Worm (Caenorhabditis elegans) whole organism, L4 larva: ENCODE measurements around the gene Y105C5B.9.

Experiments used
- F37D6.2 ChIP-seq: sonication (generic microtip); optimal IDR thresholded peaks from 2 replicates; lab custom pipeline; 2016; ENCODE audit warnings: mild to moderate bottlenecking, missing genetic modification characterization, missing compliant biosample characterization
- F44E2.7 ChIP-seq: fragments of 200-800 bp; sonication (Bioruptor generic); IDR thresholded peaks from 2 replicates; pipeline ENCODE4 v2.1.2; 2022; ENCODE audit warnings: missing genetic modification characterization, missing compliant biosample characterization
- R02D3.7 ChIP-seq: fragments of 150-350 bp; sonication (generic microtip); optimal IDR thresholded peaks from 3 replicates; lab custom pipeline; 2014; ENCODE audit warnings: missing biosample characterization, missing genetic modification characterization
- T20F7.1 ChIP-seq: fragments of 200-800 bp; sonication (Bioruptor generic); optimal IDR thresholded peaks from 2 replicates; lab custom pipeline; 2018; ENCODE audit warnings: mild to moderate bottlenecking, missing genetic modification characterization, missing compliant biosample characterization
- T26A8.4 ChIP-seq: fragments of 200-800 bp; sonication (Bioruptor generic); IDR thresholded peaks from 2 replicates; pipeline ENCODE4 v1.3.6; 2022; ENCODE audit warnings: missing genetic modification characterization, missing compliant biosample characterization
- Y105C5A.15 ChIP-seq: fragments of 200-800 bp; sonication (Bioruptor generic); IDR thresholded peaks from 2 replicates; pipeline ENCODE4 v1.3.6; 2022; ENCODE audit warnings: missing genetic modification characterization, missing compliant biosample characterization
- Y48G9A.11 ChIP-seq: fragments of 200-800 bp; sonication (Bioruptor generic); IDR thresholded peaks from 2 replicates; pipeline ENCODE4 v1.3.6; 2022; ENCODE audit warnings: missing genetic modification reagents, missing genetic modification characterization, missing compliant biosample characterization
- Y75B8A.6 ChIP-seq: fragments of 200-800 bp; sonication (Bioruptor generic); IDR thresholded peaks from 2 replicates; pipeline ENCODE4 v1.3.6; 2022; ENCODE audit warnings: missing genetic modification reagents, missing genetic modification characterization, missing compliant biosample characterization
- ZK337.2 ChIP-seq: fragments of 200-800 bp; sonication (Bioruptor generic); IDR thresholded peaks from 2 replicates; pipeline ENCODE4 v1.3.6; 2022; ENCODE audit warnings: missing genetic modification reagents, missing genetic modification characterization, missing compliant biosample characterization
- ZK546.5 ChIP-seq, 2 experiments: sonication (generic microtip); optimal IDR thresholded peaks; 2 replicates each; lab custom pipeline; 2017; ENCODE audit warnings: missing biosample characterization in 2 of 2, missing genetic modification characterization in 2 of 2
- aha-1 ChIP-seq: fragments of 150-350 bp; peaks from one replicate; lab custom pipeline; 2014; ENCODE audit warnings: missing biosample characterization, missing genetic modification characterization
- arid-1 ChIP-seq: fragments of 200-800 bp; sonication (Bioruptor generic); conservative IDR thresholded peaks from 2 replicates; pipeline ENCODE4 v1.3.6; 2022; ENCODE audit warnings: missing genetic modification reagents, missing genetic modification characterization, missing compliant biosample characterization
- attf-4 ChIP-seq: sonication (generic microtip); optimal IDR thresholded peaks from 3 replicates; lab custom pipeline; 2017; ENCODE audit warnings: missing biosample characterization, missing genetic modification characterization
- ceh-32 ChIP-seq: sonication (generic microtip); optimal IDR thresholded peaks from 2 replicates; lab custom pipeline; 2016; ENCODE audit warnings: mild to moderate bottlenecking, missing genetic modification characterization, missing compliant biosample characterization; ENCODE audit not compliant: poor library complexity
- ceh-44 ChIP-seq: fragments of 200-800 bp; sonication (Bioruptor generic); IDR thresholded peaks from 2 replicates; pipeline ENCODE4 v1.3.6; 2022; ENCODE audit warnings: missing genetic modification reagents, missing genetic modification characterization, missing compliant biosample characterization
- daf-16 ChIP-seq, 3 experiments: sonication (generic microtip); optimal IDR thresholded peaks; 2 replicates each; lab custom pipeline; 2016 to 2017; ENCODE audit warnings: missing genetic modification characterization in 3 of 3, missing genetic modification reagents in 3 of 3, mild to moderate bottlenecking in 2 of 3, missing compliant biosample characterization in 2 of 3, missing biosample characterization in 1 of 3, moderate library complexity in 1 of 3
- daf-19 ChIP-seq: fragments of 200-800 bp; sonication (Bioruptor generic); conservative IDR thresholded peaks from 2 replicates; pipeline ENCODE4 v1.3.6; 2022; ENCODE audit warnings: missing genetic modification characterization, missing compliant biosample characterization
- dmd-9 ChIP-seq: fragments of 200-800 bp; sonication (Bioruptor generic); IDR thresholded peaks from 2 replicates; pipeline ENCODE4 v1.3.6; 2022; ENCODE audit warnings: missing genetic modification reagents, missing genetic modification characterization, missing compliant biosample characterization
- egl-27 ChIP-seq: sonication (generic microtip); optimal IDR thresholded peaks from 3 replicates; lab custom pipeline; 2017; ENCODE audit warnings: missing biosample characterization, missing genetic modification reagents, missing genetic modification characterization
- egl-43 ChIP-seq: fragments of 200-800 bp; sonication (Bioruptor generic); IDR thresholded peaks from 2 replicates; pipeline ENCODE4 v1.3.6; 2022; ENCODE audit warnings: missing genetic modification reagents, missing genetic modification characterization, missing compliant biosample characterization
- gei-8 ChIP-seq: fragments of 200-800 bp; sonication (Bioruptor generic); optimal IDR thresholded peaks from 2 replicates; lab custom pipeline; 2018; ENCODE audit warnings: mild to moderate bottlenecking, missing genetic modification characterization, missing compliant biosample characterization
- hif-1 ChIP-seq, 2 experiments: sonication (generic microtip); optimal IDR thresholded peaks; 2 replicates each; lab custom pipeline; 2016 to 2017; ENCODE audit warnings: missing compliant biosample characterization in 2 of 2, missing genetic modification characterization in 2 of 2, missing genetic modification reagents in 2 of 2, missing genotype in 2 of 2, mild to moderate bottlenecking in 1 of 2
- hlh-11 ChIP-seq: fragments of 200-800 bp; sonication (Bioruptor generic); optimal IDR thresholded peaks from 2 replicates; lab custom pipeline; 2018; ENCODE audit warnings: mild to moderate bottlenecking, missing genetic modification characterization, missing compliant biosample characterization
- hmg-1.1 ChIP-seq: fragments of 200-800 bp; sonication (Bioruptor generic); IDR thresholded peaks from 2 replicates; pipeline ENCODE4 v1.3.6; 2022; ENCODE audit warnings: missing genetic modification reagents, missing genetic modification characterization, missing compliant biosample characterization
- lin-13 ChIP-seq: fragments of 150-350 bp; optimal IDR thresholded peaks from 2 replicates; lab custom pipeline; 2014; ENCODE audit warnings: missing biosample characterization, missing genetic modification reagents, missing genetic modification characterization
- lin-29 ChIP-seq: fragments of 200-800 bp; sonication (Bioruptor generic); IDR thresholded peaks from 2 replicates; pipeline ENCODE4 v1.3.6; 2022; ENCODE audit warnings: missing genetic modification reagents, missing genetic modification characterization, missing compliant biosample characterization
- madf-5 ChIP-seq, 2 experiments: fragments of 200-800 bp; sonication (Bioruptor generic); IDR thresholded peaks; 2 replicates each; pipeline ENCODE4 v1.3.6; 2022; ENCODE audit warnings: missing compliant biosample characterization in 2 of 2, missing genetic modification characterization in 2 of 2
- madf-9 ChIP-seq: fragments of 200-800 bp; sonication (Bioruptor generic); conservative IDR thresholded peaks from 2 replicates; pipeline ENCODE4 v1.3.6; 2022; ENCODE audit warnings: missing genetic modification reagents, missing genetic modification characterization, missing compliant biosample characterization
- mdl-1 ChIP-seq, 2 experiments: fragments of 150-350 bp in 1 of 2; sonication (generic microtip) in 1 of 2; optimal IDR thresholded peaks; 2 replicates each; lab custom pipeline; 2014 to 2017; ENCODE audit warnings: missing biosample characterization in 2 of 2, missing genetic modification characterization in 2 of 2
- mes-2 ChIP-seq: sonication (generic microtip); optimal IDR thresholded peaks from 2 replicates; lab custom pipeline; 2016; ENCODE audit warnings: missing genotype, mild to moderate bottlenecking, missing genetic modification characterization, missing compliant biosample characterization; ENCODE audit not compliant: poor library complexity, severe bottlenecking
- mxl-2 ChIP-seq: fragments of 200-800 bp; sonication (Bioruptor generic); conservative IDR thresholded peaks from 2 replicates; pipeline ENCODE4 v1.3.6; 2022; ENCODE audit warnings: missing genetic modification reagents, missing genetic modification characterization, missing compliant biosample characterization
- nhr-10 ChIP-seq: fragments of 150-350 bp; optimal IDR thresholded peaks from 2 replicates; lab custom pipeline; 2014; ENCODE audit warnings: missing biosample characterization, missing genetic modification characterization
- nhr-102 ChIP-seq: sonication (generic microtip); optimal IDR thresholded peaks from 2 replicates; lab custom pipeline; 2016; ENCODE audit warnings: mild to moderate bottlenecking, missing genetic modification characterization, moderate library complexity, missing compliant biosample characterization
- nhr-25 ChIP-seq: sonication (generic microtip); optimal IDR thresholded peaks from 2 replicates; lab custom pipeline; 2017; ENCODE audit warnings: missing genetic modification characterization, mild to moderate bottlenecking, missing compliant biosample characterization, antibody characterized with exemption, moderate library complexity, borderline replicate concordance; ENCODE audit not compliant: insufficient read depth
- nhr-28 ChIP-seq: fragments of 150-350 bp; optimal IDR thresholded peaks from 2 replicates; lab custom pipeline; 2014; ENCODE audit warnings: missing biosample characterization, missing genetic modification characterization
- nhr-42 ChIP-seq: fragments of 200-800 bp; sonication (Bioruptor generic); IDR thresholded peaks from 2 replicates; pipeline ENCODE4 v1.3.6; 2022; ENCODE audit warnings: missing genetic modification characterization, missing compliant biosample characterization
- nhr-48 ChIP-seq: sonication (generic microtip); optimal IDR thresholded peaks from 2 replicates; lab custom pipeline; 2016; ENCODE audit warnings: mild to moderate bottlenecking, missing genetic modification characterization, missing compliant biosample characterization
- nhr-6 ChIP-seq: fragments of 150-350 bp; optimal IDR thresholded peaks from 2 replicates; lab custom pipeline; 2014; ENCODE audit warnings: missing biosample characterization, missing genetic modification characterization
- pha-4 ChIP-seq, 2 experiments: fragments of 150-350 bp in 1 of 2; fragments of 200-800 bp in 1 of 2; sonication (Bioruptor generic) in 1 of 2; IDR thresholded peaks in 1 of 2; optimal IDR thresholded peaks in 1 of 2; 2 replicates each; pipeline versions ENCODE4 v1.3.6 to Lab custom; 2014 to 2022; ENCODE audit warnings: missing genetic modification characterization in 2 of 2, missing genetic modification reagents in 2 of 2, missing biosample characterization in 1 of 2, missing compliant biosample characterization in 1 of 2
- php-3 ChIP-seq: fragments of 200-800 bp; sonication (Bioruptor generic); IDR thresholded peaks from 2 replicates; pipeline ENCODE4 v1.3.6; 2022; ENCODE audit warnings: missing genetic modification reagents, missing genetic modification characterization, missing compliant biosample characterization
- rbr-2 ChIP-seq: sonication (generic microtip); optimal IDR thresholded peaks from 2 replicates; lab custom pipeline; 2016; ENCODE audit warnings: missing genotype, missing genetic modification characterization, missing compliant biosample characterization
- saeg-2 ChIP-seq: fragments of 200-800 bp; sonication (Bioruptor generic); IDR thresholded peaks from 2 replicates; pipeline ENCODE4 v1.3.6; 2022; ENCODE audit warnings: missing genetic modification reagents, missing genetic modification characterization, missing compliant biosample characterization
- sdz-12 ChIP-seq: fragments of 200-800 bp; sonication (Bioruptor generic); optimal IDR thresholded peaks from 2 replicates; lab custom pipeline; 2018; ENCODE audit warnings: mild to moderate bottlenecking, missing genetic modification characterization, missing compliant biosample characterization
- spr-1 ChIP-seq: sonication (generic microtip); optimal IDR thresholded peaks from 2 replicates; lab custom pipeline; 2016; ENCODE audit warnings: mild to moderate bottlenecking, missing genetic modification characterization, missing compliant biosample characterization
- unc-62 ChIP-seq, 3 experiments: fragments of 150-350 bp in 1 of 3; sonication (generic microtip); optimal IDR thresholded peaks in 2 of 3; peaks in 1 of 3; 1 replicate in 1 of 3; 2 replicates in 2 of 3; lab custom pipeline; 2014 to 2017; ENCODE audit warnings: missing biosample characterization in 3 of 3, missing genetic modification characterization in 3 of 3, missing genetic modification reagents in 3 of 3, missing genotype in 1 of 3
- zfp-3 ChIP-seq: fragments of 200-800 bp; sonication (Bioruptor generic); conservative IDR thresholded peaks from 2 replicates; pipeline ENCODE4 v1.3.6; 2022; ENCODE audit warnings: missing genetic modification reagents, missing genetic modification characterization, missing compliant biosample characterization
- zip-11 ChIP-seq: fragments of 200-800 bp; sonication (Bioruptor generic); IDR thresholded peaks from 2 replicates; pipeline ENCODE4 v1.3.6; 2022; ENCODE audit warnings: missing genetic modification characterization, missing compliant biosample characterization
- ztf-11 ChIP-seq: fragments of 150-350 bp; optimal IDR thresholded peaks from 2 replicates; lab custom pipeline; 2014; ENCODE audit warnings: missing biosample characterization, missing genetic modification characterization

The Y105C5B.9 gene

ce11 chrIV:15931833-15932232 lies 1.5 kb downstream of the Y105C5B.9 start (continued):
- peak; percentile 61; the same call in 1 of the 2 replicates for TF ChIP-seq php-3 (GFP tag; lab: Robert Waterston, UW)
- TF ChIP-seq unc-62 (GFP tag; optimal IDR thresholded peaks at IDR 0.05 in 1 of 2; lab: Kevin White, UChicago): no peak
- no peak for TF ChIP-seq unc-62 (tag; optimal IDR thresholded peaks at IDR 0.05; lab: Kevin White, UChicago)
- peak; percentile 47; the same call in 1 of the 2 replicates for TF ChIP-seq Y48G9A.11
- peak; percentile 68 for TF ChIP-seq hmg-1.1 (GFP tag; lab: Robert Waterston, UW)
- TF ChIP-seq gei-8 (GFP tag; lab: Kevin White, UChicago): peak; percentile 38
- no peak for TF ChIP-seq T20F7.1
- TF ChIP-seq mxl-2 (GFP tag; lab: Robert Waterston, UW): peak; percentile 44; the same call in 1 of the 2 replicates
- peak; percentile 68 for TF ChIP-seq nhr-102
- no peak for TF ChIP-seq ztf-11
- no peak for TF ChIP-seq nhr-6 (tag; lab: Kevin White, UChicago)
- 0 out of 2 replicates have a peak, but pooled peaks have one; percentile 46 for TF ChIP-seq Y105C5A.15 (GFP tag; lab: Robert Waterston, UW)
- no peak for TF ChIP-seq sdz-12 (GFP tag; lab: Kevin White, UChicago)
- TF ChIP-seq rbr-2 (tag; lab: Kevin White, UChicago): peak; percentile 26
- peak; percentile 73 for TF ChIP-seq mes-2
- peak; percentile 71 to 84; a peak in 3 of 4 replicates for TF ChIP-seq madf-5 (GFP tag; IDR thresholded peaks at IDR 0.05; lab: Robert Waterston, UW)
- TF ChIP-seq zfp-3 (GFP tag; lab: Robert Waterston, UW): 0 out of 2 replicates have a peak, but pooled peaks have one; percentile 29
- peak; percentile 53; the same call in 1 of the 2 replicates for TF ChIP-seq lin-29 (GFP tag; lab: Robert Waterston, UW)
- TF ChIP-seq daf-16 (GFP tag; optimal IDR thresholded peaks at IDR 0.05; lab: Kevin White, UChicago): peak in 1 of 2 experiments; percentile 85
- TF ChIP-seq daf-16 (tag; optimal IDR thresholded peaks at IDR 0.05; lab: Kevin White, UChicago): peak; percentile 54
- TF ChIP-seq F44E2.7 (GFP tag; lab: Robert Waterston, UW): no peak
- no peak for TF ChIP-seq ZK546.5 (tag; optimal IDR thresholded peaks at IDR 0.05; lab: Kevin White, UChicago)
- TF ChIP-seq ceh-44 (GFP tag; lab: Robert Waterston, UW): no peak
- TF ChIP-seq daf-19: peak; percentile 68; the same call in 1 of the 2 replicates
- no peak for TF ChIP-seq attf-4
- TF ChIP-seq nhr-28 (tag; lab: Kevin White, UChicago): peak; percentile 3
- TF ChIP-seq nhr-42 (GFP tag; lab: Robert Waterston, UW): peak; percentile 62; the same call in 1 of the 2 replicates
- peak; percentile 81; the same call in 1 of the 2 replicates for TF ChIP-seq Y75B8A.6 (GFP tag; lab: Robert Waterston, UW)
- TF ChIP-seq nhr-25: no peak
- no peak for TF ChIP-seq egl-27
- no peak for TF ChIP-seq R02D3.7 (tag; lab: Kevin White, UChicago)
- TF ChIP-seq F37D6.2 (tag; lab: Kevin White, UChicago): no peak
- TF ChIP-seq lin-13 (GFP tag; lab: Kevin White, UChicago): no peak
- TF ChIP-seq madf-9 (GFP tag; lab: Robert Waterston, UW): peak; percentile 65; the same call in 1 of the 2 replicates
- TF ChIP-seq aha-1 (tag; lab: Kevin White, UChicago): no peak
- TF ChIP-seq nhr-48 (tag; lab: Kevin White, UChicago): peak; percentile 33
- TF ChIP-seq ceh-32 (tag; lab: Kevin White, UChicago): no peak
- peak; percentile 80 for TF ChIP-seq arid-1
- peak; percentile 77 for TF ChIP-seq saeg-2 (GFP tag; lab: Robert Waterston, UW)
- TF ChIP-seq zip-11 (GFP tag; lab: Robert Waterston, UW): 0 out of 2 replicates have a peak, but pooled peaks have one; percentile 45
- TF ChIP-seq nhr-10 (tag; lab: Kevin White, UChicago): no peak
- peak; percentile 81 for TF ChIP-seq T26A8.4 (GFP tag; lab: Robert Waterston, UW)
- TF ChIP-seq ZK337.2 (GFP tag; lab: Robert Waterston, UW): no peak
- TF ChIP-seq hif-1 (tag; optimal IDR thresholded peaks at IDR 0.05; lab: Kevin White, UChicago): peak; percentile 6 to 19
- TF ChIP-seq hlh-11 (tag; lab: Kevin White, UChicago): peak; percentile 21
- TF ChIP-seq egl-43: peak; percentile 91
- TF ChIP-seq dmd-9 (GFP tag; lab: Robert Waterston, UW): no peak
- TF ChIP-seq pha-4 (GFP tag; IDR thresholded peaks at IDR 0.05; lab: Robert Waterston, UW): peak; percentile 81; the same call in 1 of the 2 replicates
- TF ChIP-seq pha-4 (tag; optimal IDR thresholded peaks at IDR 0.05; lab: Kevin White, UChicago): no peak
- TF ChIP-seq mdl-1 (tag; optimal IDR thresholded peaks at IDR 0.05; lab: Kevin White, UChicago): peak in 1 of 2 experiments; percentile 49
- peak; percentile 63 for TF ChIP-seq spr-1
